Fruit fly (Drosophila melanogaster): Measurements from ENCODE around the gene hh.

The hh gene

dm6 chr3R:23129617-23130016 lies 12.1 kb downstream of the hh start:
- TF ChIP-seq jim (GFP tag; optimal IDR thresholded peaks at IDR 0.05) (no peak), pan (optimal IDR thresholded peaks at IDR 0.05) (no peak), h (GFP tag; optimal IDR thresholded peaks at IDR 0.05) (no peak), CG9705 (GFP tag; optimal IDR thresholded peaks at IDR 0.05) (no peak)

- TF ChIP-seq h (GFP tag; optimal IDR thresholded peaks at IDR 0.05) (peak; percentile 7), Rel (GFP tag; optimal IDR thresholded peaks at IDR 0.05) (no peak), Rel (tag; optimal IDR thresholded peaks at IDR 0.05) (peak; percentile 45), lola (GFP tag; optimal IDR thresholded peaks at IDR 0.05) (no peak), usp (GFP tag; optimal IDR thresholded peaks at IDR 0.05) (no peak), ey (GFP tag; optimal IDR thresholded peaks at IDR 0.05) (peak; percentile 10)
Observed at dm6 chr3R:23127796-23128195, 13.9 kb downstream of the hh start, which contains the start of gene CG31457. Gene CG31457, minus strand, starts transcription at chr3R:23127981.

- TF ChIP-seq Rel (GFP tag; optimal IDR thresholded peaks at IDR 0.05) (no peak), Rel (tag; optimal IDR thresholded peaks at IDR 0.05) (peak; percentile 52), h (GFP tag; optimal IDR thresholded peaks at IDR 0.05) (no peak), Abd-B (GFP tag; optimal IDR thresholded peaks at IDR 0.05) (no peak), woc (GFP tag; optimal IDR thresholded peaks at IDR 0.05) (no peak), GATAd (GFP tag; optimal IDR thresholded peaks at IDR 0.05) (no peak), brk (GFP tag; optimal IDR thresholded peaks at IDR 0.05) (no peak), Hr78 (GFP tag; optimal IDR thresholded peaks at IDR 0.05) (no peak), CrebA (GFP tag; optimal IDR thresholded peaks at IDR 0.05; ENCODE audit: borderline replicate concordance) (no peak), Mio (GFP tag; optimal IDR thresholded peaks at IDR 0.05) (no peak), rgr (GFP tag; optimal IDR thresholded peaks at IDR 0.05) (peak; percentile 31), br (GFP tag; optimal IDR thresholded peaks at IDR 0.05) (no peak), Hr83 (GFP tag; optimal IDR thresholded peaks at IDR 0.05; ENCODE audit: poor library complexity, severe bottlenecking) (no peak), OdsH (GFP tag; optimal IDR thresholded peaks at IDR 0.05) (no peak), CG32264 (GFP tag; optimal IDR thresholded peaks at IDR 0.05) (no peak), fru (GFP tag; optimal IDR thresholded peaks at IDR 0.05) (no peak), CG9705 (GFP tag; optimal IDR thresholded peaks at IDR 0.05) (no peak), Sp1 (GFP tag; optimal IDR thresholded peaks at IDR 0.05) (peak; percentile 47), jim (GFP tag; optimal IDR thresholded peaks at IDR 0.05) (no peak), Dif (GFP tag; optimal IDR thresholded peaks at IDR 0.05; ENCODE audit: partially characterized antibody) (no peak), psq (GFP tag; optimal IDR thresholded peaks at IDR 0.05) (no peak), N (GFP tag; optimal IDR thresholded peaks at IDR 0.05) (no peak), Jra (GFP tag; optimal IDR thresholded peaks at IDR 0.05) (no peak)
Observed at dm6 chr3R:23126241-23127022, 15.3 kb downstream of the hh start, which contains the start of gene CG31365. Gene CG31365, minus strand, starts transcription at chr3R:23126422.

dm6 chr3R:23120933-23121332 lies 20.8 kb downstream of the hh start:
- TF ChIP-seq Hr78 (GFP tag; optimal IDR thresholded peaks at IDR 0.05) (no peak), CG9705 (GFP tag; optimal IDR thresholded peaks at IDR 0.05) (no peak), Myc (optimal IDR thresholded peaks at IDR 0.05) (no peak), HLH106 (tag; optimal IDR thresholded peaks at IDR 0.05) (no peak), foxo (GFP tag; optimal IDR thresholded peaks at IDR 0.05) (no peak), fru (GFP tag; optimal IDR thresholded peaks at IDR 0.05) (no peak), Dif (GFP tag; optimal IDR thresholded peaks at IDR 0.05; ENCODE audit: partially characterized antibody) (no peak), sv (GFP tag; optimal IDR thresholded peaks at IDR 0.05) (no peak), psq (GFP tag; optimal IDR thresholded peaks at IDR 0.05) (no peak), Hr83 (GFP tag; optimal IDR thresholded peaks at IDR 0.05; ENCODE audit: poor library complexity, severe bottlenecking) (no peak), GATAd (GFP tag; optimal IDR thresholded peaks at IDR 0.05) (no peak), rgr (GFP tag; optimal IDR thresholded peaks at IDR 0.05) (no peak), dl (GFP tag; optimal IDR thresholded peaks at IDR 0.05; ENCODE audit: insufficient read depth in 1 of 2, partially characterized antibody in 2 of 2) (no peak), lola (GFP tag; optimal IDR thresholded peaks at IDR 0.05) (no peak), ey (GFP tag; optimal IDR thresholded peaks at IDR 0.05) (no peak)

All from whole organism, wandering third instar larva.